Fruit fly (Drosophila melanogaster) whole organism, embryonic: ENCODE results near the gene Pa1.
A peak's percentile ranks its signal among the peaks of the same experiment; 100 is the strongest.

Experiments
- C15 ChIP-seq: fragments of 200-800 bp; sonication (Bioruptor generic); IDR thresholded peaks from 3 replicates; pipeline ENCODE4 v1.3.6; 2022; ENCODE audit warnings: missing biosample characterization, missing genetic modification characterization
- CG10267 ChIP-seq: fragments of 200-800 bp; sonication (Bioruptor generic); optimal IDR thresholded peaks from 2 replicates; lab custom pipeline; 2018; ENCODE audit warnings: missing biosample characterization, mild to moderate bottlenecking, missing genetic modification characterization, moderate library complexity
- CG10654 ChIP-seq: fragments of 200-800 bp; sonication (Bioruptor generic); optimal IDR thresholded peaks from 2 replicates; lab custom pipeline; 2016; ENCODE audit warnings: missing biosample characterization, missing genetic modification characterization
- CG13775 ChIP-seq: fragments of 200-800 bp; sonication (Bioruptor generic); optimal IDR thresholded peaks from 3 replicates; lab custom pipeline; 2017; ENCODE audit warnings: missing biosample characterization, mild to moderate bottlenecking, missing genetic modification characterization
- CG14050 ChIP-seq: fragments of 200-800 bp; sonication (Bioruptor generic); IDR thresholded peaks from 3 replicates; pipeline ENCODE4 v1.3.6; 2022; ENCODE audit warnings: missing biosample characterization, missing genetic modification characterization
- CG14710 ChIP-seq: fragments of 200-800 bp; sonication (Bioruptor generic); optimal IDR thresholded peaks from 3 replicates; lab custom pipeline; 2019; ENCODE audit warnings: missing biosample characterization, mild to moderate bottlenecking, missing genetic modification characterization, moderate library complexity
- CG14860 ChIP-seq: fragments of 200-800 bp; sonication (Bioruptor generic); IDR thresholded peaks from 3 replicates; pipeline ENCODE4 v1.3.6; 2022; ENCODE audit warnings: missing biosample characterization, missing genetic modification characterization; ENCODE audit not compliant: partially characterized antibody
- CG15011 ChIP-seq: fragments of 200-800 bp; sonication (Bioruptor generic); optimal IDR thresholded peaks from 3 replicates; lab custom pipeline; 2018; ENCODE audit warnings: missing biosample characterization, mild to moderate bottlenecking, missing genetic modification characterization
- CG16815 ChIP-seq: fragments of 200-800 bp; sonication (Bioruptor generic); optimal IDR thresholded peaks from 3 replicates; lab custom pipeline; 2017; ENCODE audit warnings: missing biosample characterization, mild to moderate bottlenecking, missing genetic modification characterization
- CG17829 ChIP-seq: fragments of 200-800 bp; optimal IDR thresholded peaks from 2 replicates; lab custom pipeline; 2019; ENCODE audit warnings: missing biosample characterization, mild to moderate bottlenecking, missing genetic modification characterization, moderate library complexity
- CG30020 ChIP-seq: fragments of 200-800 bp; optimal IDR thresholded peaks from 2 replicates; lab custom pipeline; 2019; ENCODE audit warnings: missing biosample characterization, mild to moderate bottlenecking, missing genetic modification characterization, moderate library complexity
- CG31224 ChIP-seq: fragments of 200-800 bp; sonication (Bioruptor generic); IDR thresholded peaks from 2 replicates; pipeline ENCODE4 v1.3.6; 2022; ENCODE audit warnings: missing biosample characterization, missing genetic modification characterization
- CG34224 ChIP-seq: fragments of 200-800 bp; sonication (Bioruptor generic); IDR thresholded peaks from 3 replicates; pipeline ENCODE4 v1.3.6; 2022; ENCODE audit warnings: missing biosample characterization, missing genetic modification characterization; ENCODE audit not compliant: partially characterized antibody
- CG4328 ChIP-seq: fragments of 200-800 bp; sonication (Bioruptor generic); optimal IDR thresholded peaks from 3 replicates; lab custom pipeline; 2017; ENCODE audit warnings: missing biosample characterization, missing genetic modification reagents, missing genetic modification characterization
- CG7372 ChIP-seq: fragments of 200-800 bp; sonication (Bioruptor generic); IDR thresholded peaks from 2 replicates; pipeline ENCODE4 v1.3.6; 2022; ENCODE audit warnings: missing biosample characterization, missing genetic modification characterization
- CG9215 ChIP-seq: fragments of 200-800 bp; sonication (Bioruptor generic); IDR thresholded peaks from 2 replicates; pipeline ENCODE4 v1.3.6; 2022; ENCODE audit warnings: missing biosample characterization, missing genetic modification characterization
- CG9727 ChIP-seq: fragments of 200-800 bp; sonication (Bioruptor generic); optimal IDR thresholded peaks from 3 replicates; lab custom pipeline; 2017; ENCODE audit warnings: missing biosample characterization, mild to moderate bottlenecking, missing genetic modification characterization
- CTCF ChIP-seq: fragments of 200-800 bp; sonication (Bioruptor generic); optimal IDR thresholded peaks from 2 replicates; lab custom pipeline; 2017; ENCODE audit warnings: missing biosample characterization, mild to moderate bottlenecking, missing genetic modification characterization, moderate library complexity
- Fer2 ChIP-seq: fragments of 200-800 bp; sonication (Bioruptor generic); optimal IDR thresholded peaks from 2 replicates; lab custom pipeline; 2018; ENCODE audit warnings: missing biosample characterization, mild to moderate bottlenecking, missing genetic modification characterization, moderate library complexity
- GATAe ChIP-seq: fragments of 200-800 bp; sonication (Bioruptor generic); conservative IDR thresholded peaks from 2 replicates; pipeline ENCODE4 v1.3.6; 2022; ENCODE audit warnings: missing biosample characterization, missing genetic modification characterization
- Gug ChIP-seq: fragments of 200-800 bp; sonication (Bioruptor generic); IDR thresholded peaks from 4 replicates; pipeline ENCODE4 v1.3.6; 2022; ENCODE audit warnings: missing biosample characterization, missing genetic modification characterization
- Hmr ChIP-seq: fragments of 200-800 bp; sonication (Bioruptor generic); optimal IDR thresholded peaks from 3 replicates; lab custom pipeline; 2017; ENCODE audit warnings: mild to moderate bottlenecking, missing biosample characterization, missing genetic modification reagents, missing genetic modification characterization
- Hr78 ChIP-seq, 2 experiments: fragments of 200-800 bp in 1 of 2; fragments of >200 bp in 1 of 2; sonication (Bioruptor generic) in 1 of 2; optimal IDR thresholded peaks; 2 replicates each; lab custom pipeline; 2017 to 2019; ENCODE audit warnings: missing biosample characterization in 2 of 2, missing genetic modification characterization in 2 of 2, mild to moderate bottlenecking in 1 of 2, moderate library complexity in 1 of 2
- MTF-1 ChIP-seq: fragments of 200-800 bp; sonication (Bioruptor generic); optimal IDR thresholded peaks from 2 replicates; lab custom pipeline; 2018; ENCODE audit warnings: missing biosample characterization, mild to moderate bottlenecking, missing genetic modification characterization, borderline replicate concordance
- Mad ChIP-seq: fragments of 200-800 bp; sonication (Bioruptor generic); optimal IDR thresholded peaks from 2 replicates; lab custom pipeline; 2016; ENCODE audit warnings: missing biosample characterization, missing genetic modification characterization
- NC2α ChIP-seq: fragments of 200-800 bp; sonication (Bioruptor generic); optimal IDR thresholded peaks from 2 replicates; lab custom pipeline; 2016; ENCODE audit warnings: missing biosample characterization, missing genetic modification characterization
- Nf-YB ChIP-seq: fragments of 200-800 bp; sonication (Bioruptor generic); optimal IDR thresholded peaks from 3 replicates; lab custom pipeline; 2019; ENCODE audit warnings: missing biosample characterization, mild to moderate bottlenecking, missing genetic modification characterization, moderate library complexity
- Pdp1 ChIP-seq, 2 experiments: fragments of 200-800 bp; sonication (Bioruptor generic); optimal IDR thresholded peaks; 3 replicates each; lab custom pipeline; 2016; ENCODE audit warnings: missing biosample characterization in 2 of 2, missing genetic modification characterization in 2 of 2, mild to moderate bottlenecking in 1 of 2, moderate library complexity in 1 of 2
- Ptx1 ChIP-seq: fragments of 200-800 bp; sonication (Bioruptor generic); IDR thresholded peaks from 2 replicates; pipeline ENCODE4 v1.3.6; 2022; ENCODE audit warnings: missing biosample characterization, missing genetic modification characterization
- Ravus ChIP-seq: fragments of 200-800 bp; sonication (Bioruptor generic); IDR thresholded peaks from 2 replicates; pipeline ENCODE4 v1.3.6; 2022; ENCODE audit warnings: missing biosample characterization, missing genetic modification characterization
- Sry-β ChIP-seq: fragments of 200-800 bp; sonication (Bioruptor generic); optimal IDR thresholded peaks from 2 replicates; lab custom pipeline; 2018; ENCODE audit warnings: missing biosample characterization, mild to moderate bottlenecking, missing genetic modification characterization, moderate library complexity
- Xbp1 ChIP-seq: fragments of 200-800 bp; sonication (Bioruptor generic); optimal IDR thresholded peaks from 3 replicates; lab custom pipeline; 2016; ENCODE audit warnings: missing biosample characterization, mild to moderate bottlenecking, missing genetic modification characterization
- ab ChIP-seq: fragments of 200-800 bp; sonication (Bioruptor generic); optimal IDR thresholded peaks from 2 replicates; lab custom pipeline; 2016; ENCODE audit warnings: missing biosample characterization, missing genetic modification characterization
- cad ChIP-seq: fragments of >200 bp; optimal IDR thresholded peaks from 2 replicates; lab custom pipeline; 2017; ENCODE audit warnings: missing biosample characterization, missing genetic modification characterization
- dmrt11E ChIP-seq: fragments of 200-800 bp; sonication (Bioruptor generic); optimal IDR thresholded peaks from 3 replicates; lab custom pipeline; 2018; ENCODE audit warnings: missing biosample characterization, mild to moderate bottlenecking, missing genetic modification characterization, moderate library complexity
- eve ChIP-seq, 2 experiments: fragments of >200 bp; optimal IDR thresholded peaks; 2 replicates each; lab custom pipeline; 2017; ENCODE audit warnings: missing biosample characterization in 2 of 2, missing genetic modification characterization in 2 of 2
- gcm2 ChIP-seq: fragments of 200-800 bp; sonication (Bioruptor generic); optimal IDR thresholded peaks from 2 replicates; lab custom pipeline; 2016; ENCODE audit warnings: missing biosample characterization, missing genetic modification characterization
- grau ChIP-seq: fragments of 200-800 bp; optimal IDR thresholded peaks from 3 replicates; lab custom pipeline; 2019; ENCODE audit warnings: missing biosample characterization, mild to moderate bottlenecking, missing genetic modification characterization, moderate library complexity
- grn ChIP-seq: fragments of 200-800 bp; sonication (Bioruptor generic); optimal IDR thresholded peaks from 3 replicates; lab custom pipeline; 2017; ENCODE audit warnings: missing biosample characterization, missing genetic modification characterization
- gt ChIP-seq: fragments of 200-800 bp; sonication (Bioruptor generic); IDR thresholded peaks from 2 replicates; pipeline ENCODE4 v1.3.6; 2022; ENCODE audit warnings: missing biosample characterization, missing genetic modification characterization
- hkb ChIP-seq, 2 experiments: fragments of 200-800 bp in 1 of 2; fragments of >200 bp in 1 of 2; sonication (Bioruptor generic) in 1 of 2; IDR thresholded peaks in 1 of 2; optimal IDR thresholded peaks in 1 of 2; 2 replicates each; pipeline versions ENCODE4 v1.3.6 to Lab custom; 2017 to 2022; ENCODE audit warnings: missing biosample characterization in 1 of 2, missing genetic modification characterization in 1 of 2
- jigr1 ChIP-seq: fragments of 200-800 bp; sonication (Bioruptor generic); IDR thresholded peaks from 3 replicates; pipeline ENCODE4 v1.3.6; 2022; ENCODE audit warnings: missing biosample characterization, missing genetic modification characterization
- kay ChIP-seq: fragments of 200-800 bp; sonication (Bioruptor generic); optimal IDR thresholded peaks from 2 replicates; lab custom pipeline; 2016; ENCODE audit warnings: missing biosample characterization, missing genetic modification characterization
- maf-S ChIP-seq: fragments of 200-800 bp; sonication (Bioruptor generic); optimal IDR thresholded peaks from 2 replicates; lab custom pipeline; 2016; ENCODE audit warnings: missing biosample characterization, missing genetic modification characterization
- pho ChIP-seq: fragments of 200-800 bp; sonication (Bioruptor generic); optimal IDR thresholded peaks from 2 replicates; lab custom pipeline; 2016; ENCODE audit warnings: missing biosample characterization, missing genetic modification characterization
- phol ChIP-seq: fragments of 200-800 bp; sonication (Bioruptor generic); optimal IDR thresholded peaks from 3 replicates; lab custom pipeline; 2018; ENCODE audit warnings: missing biosample characterization, mild to moderate bottlenecking, missing genetic modification characterization, moderate library complexity
- ro ChIP-seq: fragments of 200-800 bp; sonication (Bioruptor generic); IDR thresholded peaks from 2 replicates; pipeline ENCODE4 v1.3.6; 2022; ENCODE audit warnings: missing biosample characterization, missing genetic modification characterization
- sd ChIP-seq: fragments of 200-800 bp; sonication (Bioruptor generic); optimal IDR thresholded peaks from 3 replicates; lab custom pipeline; 2018; ENCODE audit warnings: missing biosample characterization, mild to moderate bottlenecking, missing genetic modification characterization, moderate library complexity
- sima ChIP-seq: fragments of 200-800 bp; sonication (Bioruptor generic); optimal IDR thresholded peaks from 2 replicates; lab custom pipeline; 2016; ENCODE audit warnings: missing biosample characterization, missing genetic modification characterization
- sob ChIP-seq: fragments of 200-800 bp; sonication (Bioruptor generic); IDR thresholded peaks from 2 replicates; pipeline ENCODE4 v1.3.6; 2022; ENCODE audit warnings: missing biosample characterization, missing genetic modification characterization
- sug ChIP-seq: fragments of 200-800 bp; optimal IDR thresholded peaks from 2 replicates; lab custom pipeline; 2019; ENCODE audit warnings: missing biosample characterization, mild to moderate bottlenecking, missing genetic modification characterization, moderate library complexity
- tio ChIP-seq: fragments of 200-800 bp; sonication (Bioruptor generic); optimal IDR thresholded peaks from 2 replicates; lab custom pipeline; 2017; ENCODE audit warnings: missing biosample characterization, missing genetic modification characterization, inconsistent platforms

Pa1 gene

DNA sequence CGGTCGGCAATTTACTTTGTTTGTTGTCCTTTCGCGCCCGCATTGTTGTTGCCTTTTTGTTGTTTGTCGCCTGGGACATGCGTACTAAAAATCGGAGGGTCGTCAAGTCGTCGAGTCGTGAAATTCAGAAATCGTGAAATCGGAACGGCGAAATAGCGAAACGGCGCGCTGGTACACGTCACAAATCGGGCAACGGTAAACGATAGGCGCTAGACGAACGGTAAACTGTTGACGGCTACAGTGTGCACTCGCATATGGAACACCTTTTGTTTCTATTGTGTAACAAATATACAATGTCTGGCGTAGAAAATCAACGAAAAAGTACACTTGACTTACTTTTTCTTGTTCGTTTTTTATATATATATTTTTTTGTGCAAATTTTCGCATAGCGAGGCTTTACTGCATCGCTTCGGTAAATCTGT is 25.0 kb downstream of the Pa1 start (continued):
- peak; percentile 46; the same call in 1 of the 3 replicates for TF ChIP-seq jigr1 (GFP tag; lab: Robert Waterston, UW)
- TF ChIP-seq ab: no peak
- TF ChIP-seq CG10654 (GFP tag; lab: Kevin White, UChicago): peak; percentile 32
- peak; percentile 33 for TF ChIP-seq CG4328 (GFP tag; lab: Kevin White, UChicago)
- TF ChIP-seq Sry-β: no peak
- TF ChIP-seq Hmr: peak; percentile 86
- TF ChIP-seq CG17829 (tag; lab: Kevin White, UChicago): peak; percentile 32
- TF ChIP-seq CG14860 (GFP tag; lab: Robert Waterston, UW): no peak
- TF ChIP-seq dmrt11E (tag; lab: Kevin White, UChicago): no peak
- TF ChIP-seq Ravus: peak; percentile 38; the same call in 1 of the 2 replicates
- peak; percentile 55 for TF ChIP-seq kay (GFP tag; lab: Kevin White, UChicago)
- TF ChIP-seq CG30020: no peak
- TF ChIP-seq CG14050: peak; percentile 54; the same call in 2 of the 3 replicates
- peak; percentile 45 for TF ChIP-seq phol (tag; lab: Kevin White, UChicago)
- no peak for TF ChIP-seq Nf-YB (GFP tag; lab: Kevin White, UChicago)
- no peak for TF ChIP-seq eve (GFP tag; optimal IDR thresholded peaks at IDR 0.05; lab: Kevin White, UChicago)
- TF ChIP-seq sima (GFP tag; lab: Kevin White, UChicago): no peak
- TF ChIP-seq Mad (GFP tag; lab: Kevin White, UChicago): no peak
- TF ChIP-seq CG14710 (tag; lab: Kevin White, UChicago): no peak
- TF ChIP-seq maf-S (GFP tag; lab: Kevin White, UChicago): peak; percentile 40
- no peak for TF ChIP-seq gt (GFP tag; lab: Robert Waterston, UW)
- TF ChIP-seq pho: peak; percentile 56
- TF ChIP-seq grn (GFP tag; lab: Kevin White, UChicago): no peak
- TF ChIP-seq tio: peak; percentile 42
- no peak for TF ChIP-seq cad (GFP tag; lab: Kevin White, UChicago)
- TF ChIP-seq CG15011 (GFP tag; lab: Kevin White, UChicago): peak; percentile 47
- TF ChIP-seq CG9215 (GFP tag; lab: Robert Waterston, UW): peak; percentile 77
- peak; percentile 88 for TF ChIP-seq sob (GFP tag; lab: Robert Waterston, UW)
- TF ChIP-seq CG31224: peak; percentile 61; the same call in 1 of the 2 replicates
- TF ChIP-seq grau: peak; percentile 90
- TF ChIP-seq ro (GFP tag; lab: Robert Waterston, UW): peak; percentile 43; the same call in 1 of the 2 replicates
- TF ChIP-seq CG10267: peak; percentile 31
- TF ChIP-seq CG13775: peak; percentile 57
- TF ChIP-seq sug (tag; lab: Kevin White, UChicago): peak; percentile 60

DNA sequence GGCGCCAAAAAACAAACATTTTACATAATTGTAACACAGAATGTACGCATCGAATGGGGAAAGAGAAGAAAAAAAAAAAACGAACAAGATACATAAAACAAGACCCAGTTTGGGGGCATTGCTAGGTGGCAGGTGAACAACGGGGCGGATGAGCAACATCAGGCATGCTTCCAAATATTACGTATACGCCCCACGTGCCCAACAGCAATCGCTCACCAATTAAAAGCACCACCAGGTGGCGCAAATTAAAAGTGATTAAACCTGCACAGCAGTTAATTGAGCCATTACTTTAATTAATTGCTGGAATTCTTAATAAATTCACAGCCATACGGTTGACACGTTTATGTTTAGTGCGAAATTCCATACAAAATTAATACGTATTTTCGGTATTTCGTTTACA is 26.5 kb downstream of the Pa1 start:
- TF ChIP-seq Gug (GFP tag; lab: Robert Waterston, UW) (no peak), CG7372 (GFP tag; lab: Robert Waterston, UW) (peak; percentile 90), Ptx1 (GFP tag; lab: Robert Waterston, UW) (no peak), CTCF (peak; percentile 54), hkb (optimal IDR thresholded peaks at IDR 0.05; lab: Kevin White, UChicago) (no peak), hkb (GFP tag; IDR thresholded peaks at IDR 0.05; lab: Robert Waterston, UW) (no peak), CG34224 (GFP tag; lab: Robert Waterston, UW) (no peak), MTF-1 (GFP tag; lab: Kevin White, UChicago) (no peak), Hr78 (GFP tag; optimal IDR thresholded peaks at IDR 0.05; lab: Kevin White, UChicago) (no peak), CG14860 (GFP tag; lab: Robert Waterston, UW) (no peak), gcm2 (no peak), Xbp1 (GFP tag; lab: Kevin White, UChicago) (no peak), Fer2 (no peak), GATAe (GFP tag; lab: Robert Waterston, UW) (no peak), CG16815 (no peak), Pdp1 (GFP tag; optimal IDR thresholded peaks at IDR 0.05; lab: Kevin White, UChicago) (peak in 1 of 2 experiments; percentile 42), sd (tag; lab: Kevin White, UChicago) (peak; percentile 45), CG9727 (GFP tag; lab: Kevin White, UChicago) (no peak), C15 (no peak), NC2α (GFP tag; lab: Kevin White, UChicago) (no peak)
